Worm (Caenorhabditis elegans): ENCODE data around the gene sucl-1.

The sucl-1 gene

DNA sequence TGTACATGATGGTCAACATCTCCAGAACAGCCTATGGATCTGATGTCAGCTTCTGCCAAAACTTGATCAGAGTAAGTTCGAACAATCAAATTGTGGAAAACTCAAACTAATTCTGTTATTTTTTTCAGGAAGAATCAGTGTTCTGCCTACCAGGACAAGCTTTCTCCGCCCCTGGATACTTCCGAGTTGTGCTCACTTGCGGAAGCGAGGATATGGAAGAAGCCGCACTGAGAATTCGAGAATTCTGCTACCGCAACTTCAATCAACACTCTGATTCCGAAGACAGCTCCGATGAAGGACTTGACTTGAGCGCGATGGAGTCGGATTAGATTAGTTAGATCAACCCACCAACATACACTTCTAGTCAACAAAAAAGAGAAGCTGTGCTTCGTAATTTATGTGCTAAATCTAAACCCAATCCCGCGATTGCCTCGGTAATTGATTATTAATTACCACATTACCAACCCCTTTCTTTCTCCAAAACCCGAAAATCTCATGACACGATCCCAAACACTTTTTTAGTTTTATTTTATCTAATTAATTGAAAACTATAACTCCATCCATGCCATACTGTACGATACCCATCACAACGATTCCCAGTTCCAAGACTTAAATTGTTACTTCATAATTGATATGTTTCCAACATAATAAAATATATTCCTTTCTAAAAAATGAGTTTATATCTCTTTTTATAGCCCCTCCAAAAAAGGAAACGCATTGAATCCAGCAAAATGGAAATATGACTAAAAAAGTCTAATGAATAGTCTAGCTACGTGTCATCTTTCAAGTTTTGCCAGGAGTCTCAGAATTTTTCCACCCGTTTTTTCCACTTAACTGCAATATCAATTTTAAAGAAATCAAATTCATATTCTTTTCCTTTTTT, 38.7 kb downstream of the sucl-1 start:
- TF ChIP-seq scrt-1 (GFP tag; IDR thresholded peaks at IDR 0.05) (no peak), hmbx-1 (tag; optimal IDR thresholded peaks at IDR 0.05) (no peak), B0310.2 (tag; optimal IDR thresholded peaks at IDR 0.05) (no peak), tbx-37 (GFP tag; conservative IDR thresholded peaks at IDR 0.05) (no peak), F13C5.2 (tag; optimal IDR thresholded peaks at IDR 0.05) (no peak), ceh-36 (tag; optimal IDR thresholded peaks at IDR 0.05) (no peak), pes-1 (GFP tag; IDR thresholded peaks at IDR 0.05) (no peak), aly-1 (tag; optimal IDR thresholded peaks at IDR 0.05) (no peak), tra-4 (tag; optimal IDR thresholded peaks at IDR 0.05) (no peak), flt-1 (GFP tag; IDR thresholded peaks at IDR 0.05) (no peak), ets-7 (tag; optimal IDR thresholded peaks at IDR 0.05) (no peak), ama-1 (optimal IDR thresholded peaks at IDR 0.05) (no peak), hnd-1 (tag; optimal IDR thresholded peaks at IDR 0.05) (no peak), ceh-13 (GFP tag; optimal IDR thresholded peaks at IDR 0.05) (no peak), hmg-4 (GFP tag; optimal IDR thresholded peaks at IDR 0.05) (no peak), sea-1 (GFP tag; conservative IDR thresholded peaks at IDR 0.05) (no peak)

DNA sequence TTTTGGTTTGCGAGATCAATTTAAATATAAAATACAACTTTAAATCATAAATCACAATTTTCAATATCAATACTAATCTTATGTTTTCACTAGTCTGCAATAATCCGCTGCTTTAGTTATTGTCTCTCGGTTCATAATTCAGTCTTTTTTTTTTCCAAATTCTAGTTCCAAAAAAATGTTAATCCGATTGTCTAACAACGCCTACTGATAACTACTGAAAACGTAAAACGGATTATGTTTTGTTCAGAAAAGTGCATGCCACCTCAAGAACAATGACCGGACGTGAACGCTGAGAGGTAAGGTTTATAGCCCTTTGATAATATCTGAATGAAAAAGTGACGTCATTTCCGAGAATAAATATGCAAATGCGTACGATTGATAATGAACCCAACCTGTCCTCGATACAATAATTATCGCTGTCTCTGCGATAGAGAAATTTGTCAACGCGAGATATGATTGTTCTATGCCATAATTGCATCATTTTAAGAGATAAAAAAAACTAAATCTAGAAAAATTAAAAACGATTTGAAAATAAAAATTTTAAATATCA, 39.4 kb downstream of the sucl-1 start, which contains the start of gene sprr-2:
Gene sprr-2, plus strand, starts transcription at position 248 of the 550 bp plus-strand sequence.
- TF ChIP-seq ets-7 (tag; optimal IDR thresholded peaks at IDR 0.05) (no peak), tbx-11 (GFP tag; IDR thresholded peaks at IDR 0.05) (no peak), sea-1 (GFP tag; conservative IDR thresholded peaks at IDR 0.05) (no peak), hmbx-1 (tag; optimal IDR thresholded peaks at IDR 0.05) (no peak), pes-1 (GFP tag; IDR thresholded peaks at IDR 0.05) (no peak), tra-4 (tag; optimal IDR thresholded peaks at IDR 0.05) (no peak), hmg-4 (GFP tag; optimal IDR thresholded peaks at IDR 0.05) (no peak), B0310.2 (tag; optimal IDR thresholded peaks at IDR 0.05) (no peak), ceh-36 (tag; optimal IDR thresholded peaks at IDR 0.05) (no peak), hnd-1 (tag; optimal IDR thresholded peaks at IDR 0.05) (no peak), scrt-1 (GFP tag; IDR thresholded peaks at IDR 0.05) (no peak)

DNA sequence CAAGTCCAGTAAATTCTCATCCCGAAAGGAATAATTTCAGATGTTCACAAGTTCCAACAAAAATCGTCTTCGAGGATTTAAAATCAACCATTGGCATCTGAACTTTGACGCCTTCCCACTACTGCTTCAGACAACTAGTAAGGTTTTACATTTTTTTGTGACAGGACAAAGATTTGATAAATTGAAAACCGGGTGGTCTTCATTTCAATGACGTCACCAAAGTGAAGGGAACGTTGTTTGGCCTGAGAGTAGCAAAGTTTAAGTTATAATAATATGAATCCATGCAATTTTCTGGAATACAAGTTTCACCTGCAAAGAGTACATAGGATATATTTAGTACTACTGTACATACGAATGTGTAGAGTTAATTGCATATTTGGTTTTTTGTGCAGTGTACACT, 40.3 kb downstream of the sucl-1 start:
- TF ChIP-seq aly-1 (tag; optimal IDR thresholded peaks at IDR 0.05) = no peak
- no peak for TF ChIP-seq ets-7 (tag; optimal IDR thresholded peaks at IDR 0.05)
- TF ChIP-seq tbx-37 (GFP tag; conservative IDR thresholded peaks at IDR 0.05) = no peak
- no peak for TF ChIP-seq tbx-11 (GFP tag; IDR thresholded peaks at IDR 0.05)
- no peak for TF ChIP-seq hmbx-1 (tag; optimal IDR thresholded peaks at IDR 0.05)
- no peak for TF ChIP-seq ama-1 (optimal IDR thresholded peaks at IDR 0.05)
- TF ChIP-seq B0310.2 (tag; optimal IDR thresholded peaks at IDR 0.05) = no peak
- TF ChIP-seq sea-1 (GFP tag; conservative IDR thresholded peaks at IDR 0.05) = no peak
- TF ChIP-seq hmg-4 (GFP tag; optimal IDR thresholded peaks at IDR 0.05) = no peak
- no peak for TF ChIP-seq scrt-1 (GFP tag; IDR thresholded peaks at IDR 0.05)
- TF ChIP-seq ceh-13 (GFP tag; optimal IDR thresholded peaks at IDR 0.05) = no peak
- no peak for TF ChIP-seq pes-1 (GFP tag; IDR thresholded peaks at IDR 0.05)
- TF ChIP-seq ceh-36 (tag; optimal IDR thresholded peaks at IDR 0.05) = no peak
- no peak for TF ChIP-seq hnd-1 (tag; optimal IDR thresholded peaks at IDR 0.05)
- TF ChIP-seq tra-4 (tag; optimal IDR thresholded peaks at IDR 0.05) = no peak
- TF ChIP-seq flt-1 (GFP tag; IDR thresholded peaks at IDR 0.05) = no peak
- no peak for TF ChIP-seq F13C5.2 (tag; optimal IDR thresholded peaks at IDR 0.05)

DNA sequence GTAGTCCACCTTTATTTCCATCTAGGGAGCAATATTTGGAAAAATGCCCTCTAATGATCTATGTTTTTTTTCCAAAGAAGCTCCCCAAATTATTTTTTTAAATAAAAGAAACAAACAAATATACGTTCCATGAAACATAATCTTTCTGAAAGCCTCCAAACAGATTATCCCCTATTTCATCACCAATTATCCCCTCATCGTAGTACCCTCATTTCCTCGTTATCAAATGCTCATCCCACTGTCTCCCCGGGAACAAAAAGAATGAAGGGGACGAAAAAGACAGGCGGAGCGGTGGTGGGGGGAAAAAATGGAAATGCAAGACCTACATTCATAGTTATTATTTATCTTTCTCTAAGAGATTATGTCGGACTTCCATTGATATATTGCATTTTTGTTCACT, 43.6 kb downstream of the sucl-1 start:
- no peak for TF ChIP-seq ceh-13 (GFP tag; optimal IDR thresholded peaks at IDR 0.05)
- TF ChIP-seq sea-1 (GFP tag; conservative IDR thresholded peaks at IDR 0.05) = no peak

DNA sequence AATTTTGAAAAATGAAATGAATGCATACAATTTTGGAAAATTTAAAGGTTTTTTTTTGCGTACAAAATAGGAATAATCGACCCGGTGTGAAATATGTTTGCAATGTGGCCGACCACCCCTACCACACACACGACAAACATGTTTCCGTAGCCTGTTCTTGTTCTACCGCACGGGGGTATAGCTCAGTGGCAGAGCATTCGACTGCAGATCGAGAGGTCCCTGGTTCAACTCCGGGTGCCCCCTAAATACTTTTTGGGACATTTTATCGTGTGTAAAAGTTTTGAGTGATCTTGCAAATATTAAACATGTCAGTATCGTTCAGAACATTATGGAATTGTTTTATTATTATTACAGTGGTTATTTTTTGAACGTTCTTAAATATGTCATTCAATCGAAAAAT, 50.9 kb downstream of the sucl-1 start:
- TF ChIP-seq scrt-1 (GFP tag; IDR thresholded peaks at IDR 0.05) (peak; percentile 91), F13C5.2 (tag; optimal IDR thresholded peaks at IDR 0.05) (peak; percentile 82), ceh-13 (GFP tag; optimal IDR thresholded peaks at IDR 0.05) (peak; percentile 92), tbx-11 (GFP tag; IDR thresholded peaks at IDR 0.05) (peak; percentile 86), aly-1 (tag; optimal IDR thresholded peaks at IDR 0.05) (peak; percentile 83), flt-1 (GFP tag; IDR thresholded peaks at IDR 0.05) (peak; percentile 90), hnd-1 (tag; optimal IDR thresholded peaks at IDR 0.05) (peak; percentile 68), tra-4 (tag; optimal IDR thresholded peaks at IDR 0.05) (peak; percentile 65), pes-1 (GFP tag; IDR thresholded peaks at IDR 0.05) (peak; percentile 95), hmg-4 (GFP tag; optimal IDR thresholded peaks at IDR 0.05) (peak; percentile 90), ceh-36 (tag; optimal IDR thresholded peaks at IDR 0.05) (peak; percentile 84), sea-1 (GFP tag; conservative IDR thresholded peaks at IDR 0.05) (peak; percentile 90), ets-7 (tag; optimal IDR thresholded peaks at IDR 0.05) (peak; percentile 59), tbx-37 (GFP tag; conservative IDR thresholded peaks at IDR 0.05) (peak; percentile 88), ama-1 (optimal IDR thresholded peaks at IDR 0.05) (no peak), B0310.2 (tag; optimal IDR thresholded peaks at IDR 0.05) (peak; percentile 79), hmbx-1 (tag; optimal IDR thresholded peaks at IDR 0.05) (peak; percentile 76)
